Worm (Caenorhabditis elegans): ENCODE measurements around the gene ZK616.2.

Gene ZK616.2

DNA sequence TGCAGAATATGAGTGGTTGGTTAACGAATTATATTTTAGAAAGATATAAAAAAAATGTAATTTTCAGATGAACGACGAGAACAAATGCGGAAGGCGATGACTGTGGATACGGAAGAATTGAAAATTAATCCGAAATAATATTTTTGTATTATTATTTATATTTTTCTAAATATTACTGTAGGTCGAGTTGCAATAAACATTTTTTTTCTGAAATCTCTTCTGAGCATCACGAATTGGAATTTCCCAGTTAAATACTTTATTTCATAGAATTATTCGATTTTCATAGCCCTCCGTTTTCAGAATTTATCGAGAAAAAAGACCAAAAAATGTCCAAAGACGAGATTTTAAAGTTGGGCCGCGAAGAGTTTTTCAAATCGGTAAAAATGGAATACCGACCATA lies at the start of gene ZK616.2:
Gene ZK616.2 (plus strand): TSS at position 301 of the 400 bp plus-strand sequence.
- TF ChIP-seq nhr-12 (tag; optimal IDR thresholded peaks at IDR 0.05) (no peak), F13H6.1 (tag; optimal IDR thresholded peaks at IDR 0.05) (no peak), nhr-23 (tag; optimal IDR thresholded peaks at IDR 0.05) (no peak), ceh-82 (tag; optimal IDR thresholded peaks at IDR 0.05) (no peak), ztf-1 (GFP tag; conservative IDR thresholded peaks at IDR 0.05) (no peak), ceh-16 (tag; optimal IDR thresholded peaks at IDR 0.05) (no peak), mab-5 (tag; optimal IDR thresholded peaks at IDR 0.05) (no peak), crh-2 (tag; optimal IDR thresholded peaks at IDR 0.05) (no peak), peb-1 (tag; optimal IDR thresholded peaks at IDR 0.05) (no peak), ZK546.5 (tag; optimal IDR thresholded peaks at IDR 0.05) (no peak), alr-1 (tag; optimal IDR thresholded peaks at IDR 0.05) (no peak), nhr-11 (tag; optimal IDR thresholded peaks at IDR 0.05) (no peak), nhr-77 (tag; optimal IDR thresholded peaks at IDR 0.05) (no peak), nhr-25 (tag; optimal IDR thresholded peaks at IDR 0.05) (no peak), lin-39 (tag; optimal IDR thresholded peaks at IDR 0.05) (no peak), gmeb-1 (tag; optimal IDR thresholded peaks at IDR 0.05) (no peak), mdl-1 (tag; optimal IDR thresholded peaks at IDR 0.05) (no peak), fos-1 (tag; optimal IDR thresholded peaks at IDR 0.05) (no peak)

- peak; percentile 68 for TF ChIP-seq fos-1 (tag; optimal IDR thresholded peaks at IDR 0.05)
Measured at ce11 chrIV:5350480-5351193, 47.0 kb upstream of the ZK616.2 start, which contains the start of gene gba-4. Gene gba-4 (minus strand): TSS chrIV:5350897.

- no peak for TF ChIP-seq fos-1 (tag; optimal IDR thresholded peaks at IDR 0.05)
- no peak for TF ChIP-seq ceh-82 (tag; optimal IDR thresholded peaks at IDR 0.05)
- TF ChIP-seq blmp-1 (tag; optimal IDR thresholded peaks at IDR 0.05; ENCODE audit: insufficient read depth): no peak
- no peak for TF ChIP-seq egl-27 (tag; optimal IDR thresholded peaks at IDR 0.05)
- no peak for TF ChIP-seq nhr-129 (tag; optimal IDR thresholded peaks at IDR 0.05)
Measured at ce11 chrIV:5353364-5353763, 44.3 kb upstream of the ZK616.2 start, which contains the start of gene Y4C6B.7. Gene Y4C6B.7 (minus strand): TSS chrIV:5353464.

- TF ChIP-seq unc-55 (GFP tag; optimal IDR thresholded peaks at IDR 0.05) (peak; percentile 16), lsy-2 (tag; optimal IDR thresholded peaks at IDR 0.05) (peak in 1 of 2 experiments; percentile 87), nhr-21 (tag; optimal IDR thresholded peaks at IDR 0.05) (no peak)
Measured at ce11 chrIV:5354124-5354523, 43.5 kb upstream of the ZK616.2 start, which contains the start of gene Y4C6B.1. Gene Y4C6B.1 (plus strand): TSS chrIV:5354488.

- TF ChIP-seq skn-1 (tag; optimal IDR thresholded peaks at IDR 0.05) (no peak), blmp-1 (tag; optimal IDR thresholded peaks at IDR 0.05; ENCODE audit: insufficient read depth) (no peak), ama-1 (optimal IDR thresholded peaks at IDR 0.05) (no peak), lin-11 (tag; optimal IDR thresholded peaks at IDR 0.05) (no peak), elt-1 (tag; optimal IDR thresholded peaks at IDR 0.05) (no peak), gmeb-1 (tag; optimal IDR thresholded peaks at IDR 0.05) (no peak), C34F6.9 (tag; optimal IDR thresholded peaks at IDR 0.05) (no peak), mbf-1 (tag; optimal IDR thresholded peaks at IDR 0.05) (no peak)
Measured at ce11 chrIV:5354564-5354963, 43.1 kb upstream of the ZK616.2 start.

DNA sequence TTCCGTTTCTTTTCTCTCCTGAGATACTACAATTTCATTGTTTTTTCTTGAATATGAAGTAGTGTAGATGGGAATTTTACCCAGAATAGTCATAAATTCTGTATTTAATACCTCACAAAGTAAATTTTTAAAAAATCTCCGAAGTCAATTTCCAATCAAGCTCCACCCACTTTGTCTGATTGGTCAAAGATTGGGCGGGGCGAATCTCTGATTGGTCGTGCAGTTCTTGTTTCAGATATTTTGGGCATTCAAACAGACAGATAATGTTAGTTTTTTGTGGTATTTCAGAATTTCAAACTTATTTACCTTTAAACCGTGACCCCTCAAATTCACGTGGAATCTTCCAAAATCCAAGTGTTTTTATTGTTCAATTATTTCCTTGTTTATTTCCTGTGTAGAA lies 37.1 kb upstream of the ZK616.2 start, which contains the start of gene F41H10.5:
Gene F41H10.5 (plus strand): TSS at position 375 of the 400 bp plus-strand sequence.
- TF ChIP-seq nhr-129 (tag; optimal IDR thresholded peaks at IDR 0.05) (no peak), sma-9 (GFP tag; optimal IDR thresholded peaks at IDR 0.05) (no peak), sma-9 (tag; optimal IDR thresholded peaks at IDR 0.05) (no peak), mab-5 (tag; optimal IDR thresholded peaks at IDR 0.05) (no peak), C34F6.9 (tag; optimal IDR thresholded peaks at IDR 0.05) (no peak), lsy-2 (tag; optimal IDR thresholded peaks at IDR 0.05) (no peak), mbf-1 (tag; optimal IDR thresholded peaks at IDR 0.05) (no peak), ZK546.5 (tag; optimal IDR thresholded peaks at IDR 0.05) (no peak), peb-1 (tag; optimal IDR thresholded peaks at IDR 0.05) (no peak), dmd-4 (tag; optimal IDR thresholded peaks at IDR 0.05) (no peak), lin-11 (tag; optimal IDR thresholded peaks at IDR 0.05) (no peak), blmp-1 (tag; optimal IDR thresholded peaks at IDR 0.05; ENCODE audit: insufficient read depth) (no peak), nhr-6 (tag; optimal IDR thresholded peaks at IDR 0.05) (no peak), nhr-12 (tag; optimal IDR thresholded peaks at IDR 0.05) (no peak), ztf-4 (tag; optimal IDR thresholded peaks at IDR 0.05) (no peak), skn-1 (tag; optimal IDR thresholded peaks at IDR 0.05) (no peak), nhr-21 (tag; optimal IDR thresholded peaks at IDR 0.05) (no peak), nhr-25 (tag; optimal IDR thresholded peaks at IDR 0.05) (no peak), nhr-77 (tag; optimal IDR thresholded peaks at IDR 0.05) (no peak)

Data from whole organism, L2 larva.